Fruit fly (Drosophila melanogaster): ENCODE data around the gene FoxK.

FoxK gene

DNA sequence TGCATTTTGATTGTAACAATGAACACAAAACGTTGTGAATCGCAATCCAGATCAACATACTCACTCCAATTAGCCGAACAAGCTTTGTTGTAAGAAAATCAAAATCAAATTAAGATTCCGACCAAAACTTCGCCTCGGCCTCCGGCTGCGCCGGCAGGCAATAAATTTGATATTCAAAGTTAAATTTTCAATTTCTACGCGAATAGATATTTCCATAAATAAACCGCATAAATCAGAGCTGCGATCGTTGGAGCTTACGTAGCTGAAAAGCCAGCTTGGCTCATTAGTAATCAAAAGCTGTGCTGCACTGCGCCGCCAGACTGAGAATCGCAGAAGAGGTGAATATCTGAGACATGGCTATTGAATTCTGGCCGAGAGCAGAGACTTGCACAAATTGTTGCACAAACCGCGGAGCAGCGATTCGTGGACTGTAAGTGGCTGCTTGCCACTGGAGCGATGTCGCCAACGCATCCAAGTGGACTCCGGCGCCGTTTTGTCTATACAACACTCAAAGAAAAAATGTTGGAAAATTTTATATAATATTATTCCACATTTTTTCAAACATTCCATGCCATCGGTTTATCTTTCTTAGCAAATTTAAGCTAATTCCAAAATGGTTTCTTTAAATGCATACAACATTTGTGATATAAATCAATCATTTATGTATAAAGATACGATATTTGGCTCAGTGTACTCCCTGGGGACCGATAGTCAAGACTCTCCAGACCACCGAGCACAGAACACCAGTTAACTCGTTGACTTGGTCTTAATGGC, 28.1 kb upstream of the FoxK start (continued):
- peak; percentile 52 for TF ChIP-seq CG10267 (tag; optimal IDR thresholded peaks at IDR 0.05)
- TF ChIP-seq Nf-YA (GFP tag; IDR thresholded peaks at IDR 0.05), result no peak
- no peak for TF ChIP-seq CG13894 (tag; optimal IDR thresholded peaks at IDR 0.05)
- peak; percentile 59 for TF ChIP-seq dmrt99B (tag; optimal IDR thresholded peaks at IDR 0.05)
- no peak for TF ChIP-seq TFAM (GFP tag; optimal IDR thresholded peaks at IDR 0.05)
- no peak for TF ChIP-seq cato (GFP tag; optimal IDR thresholded peaks at IDR 0.05; ENCODE audit: borderline replicate concordance)
- no peak for TF ChIP-seq CG8290 (GFP tag; optimal IDR thresholded peaks at IDR 0.05)
- no peak for TF ChIP-seq CG8290 (tag; optimal IDR thresholded peaks at IDR 0.05)
- TF ChIP-seq ase (GFP tag; IDR thresholded peaks at IDR 0.05), result no peak
- no peak for TF ChIP-seq fru (optimal IDR thresholded peaks at IDR 0.05)
- TF ChIP-seq Pdp1 (GFP tag; optimal IDR thresholded peaks at IDR 0.05), result no peak
- TF ChIP-seq Atf6 (GFP tag; IDR thresholded peaks at IDR 0.05), result no peak
- no peak for TF ChIP-seq sob (GFP tag; IDR thresholded peaks at IDR 0.05)
- peak in 1 of 2 experiments; percentile 2 for TF ChIP-seq chif (GFP tag; optimal IDR thresholded peaks at IDR 0.05)
- TF ChIP-seq peb (GFP tag; IDR thresholded peaks at IDR 0.05), result no peak
- TF ChIP-seq row (GFP tag; IDR thresholded peaks at IDR 0.05), result no peak
- no peak for TF ChIP-seq stwl (tag; optimal IDR thresholded peaks at IDR 0.05)
- TF ChIP-seq ac (GFP tag; optimal IDR thresholded peaks at IDR 0.05), result no peak
- no peak for TF ChIP-seq CG11398 (GFP tag; optimal IDR thresholded peaks at IDR 0.05)
- TF ChIP-seq CG4424 (GFP tag; optimal IDR thresholded peaks at IDR 0.05), result peak; percentile 47
- peak; percentile 22; the same call in 1 of the 2 replicates for TF ChIP-seq CG14667 (GFP tag; IDR thresholded peaks at IDR 0.05)
- peak; percentile 29 for TF ChIP-seq CG3281 (GFP tag; optimal IDR thresholded peaks at IDR 0.05)
- peak; percentile 56 for TF ChIP-seq CG6254 (GFP tag; optimal IDR thresholded peaks at IDR 0.05)
- no peak for TF ChIP-seq CG7786 (GFP tag; optimal IDR thresholded peaks at IDR 0.05)
- peak; percentile 58 for TF ChIP-seq D19A (tag; optimal IDR thresholded peaks at IDR 0.05)
- TF ChIP-seq zen (tag; optimal IDR thresholded peaks at IDR 0.05), result no peak
- no peak for TF ChIP-seq E2f2 (GFP tag; IDR thresholded peaks at IDR 0.05)
- TF ChIP-seq Sry-δ (GFP tag; optimal IDR thresholded peaks at IDR 0.05), result no peak
- no peak for TF ChIP-seq Usf (GFP tag; optimal IDR thresholded peaks at IDR 0.05)
- peak; percentile 41 for TF ChIP-seq ATbp (GFP tag; optimal IDR thresholded peaks at IDR 0.05)
- TF ChIP-seq Spps (tag; optimal IDR thresholded peaks at IDR 0.05), result peak; percentile 22
- peak; percentile 53 for TF ChIP-seq gsb-n (tag; optimal IDR thresholded peaks at IDR 0.05)
- TF ChIP-seq Poxn (GFP tag; IDR thresholded peaks at IDR 0.05), result no peak
- no peak for TF ChIP-seq HLH54F (GFP tag; optimal IDR thresholded peaks at IDR 0.05)
- no peak for TF ChIP-seq CG3838 (GFP tag; optimal IDR thresholded peaks at IDR 0.05)
- TF ChIP-seq br (optimal IDR thresholded peaks at IDR 0.05), result no peak
- no peak for TF ChIP-seq CG17568 (GFP tag; optimal IDR thresholded peaks at IDR 0.05)
- no peak for TF ChIP-seq CG9797 (GFP tag; optimal IDR thresholded peaks at IDR 0.05)
- TF ChIP-seq nerfin-2 (GFP tag; IDR thresholded peaks at IDR 0.05; ENCODE audit: partially characterized antibody), result no peak
- TF ChIP-seq Taf1 (GFP tag; IDR thresholded peaks at IDR 0.05), result no peak
- no peak for TF ChIP-seq salm (tag; optimal IDR thresholded peaks at IDR 0.05)
- TF ChIP-seq ara (GFP tag; IDR thresholded peaks at IDR 0.05), result peak; percentile 56; the same call in 1 of the 2 replicates
- TF ChIP-seq Dbx (GFP tag; IDR thresholded peaks at IDR 0.05), result no peak
- no peak for TF ChIP-seq CG8089 (GFP tag; optimal IDR thresholded peaks at IDR 0.05)
- TF ChIP-seq CG1603 (tag; optimal IDR thresholded peaks at IDR 0.05), result peak; percentile 39
- TF ChIP-seq Jarid2 (GFP tag; optimal IDR thresholded peaks at IDR 0.05), result no peak
- TF ChIP-seq Hr3 (GFP tag; optimal IDR thresholded peaks at IDR 0.05), result peak; percentile 27
- TF ChIP-seq knrl (GFP tag; IDR thresholded peaks at IDR 0.05; ENCODE audit: partially characterized antibody), result no peak
- TF ChIP-seq YL-1 (GFP tag; optimal IDR thresholded peaks at IDR 0.05), result no peak
- no peak for TF ChIP-seq hb (GFP tag; IDR thresholded peaks at IDR 0.05; ENCODE audit: partially characterized antibody)
- TF ChIP-seq ewg (GFP tag; optimal IDR thresholded peaks at IDR 0.05), result peak; percentile 5
